Fruit fly (Drosophila melanogaster): Measurements from ENCODE around the gene Doc3.
A peak's percentile ranks its signal among the peaks of the same experiment; 100 is the strongest.

Gene Doc3

DNA sequence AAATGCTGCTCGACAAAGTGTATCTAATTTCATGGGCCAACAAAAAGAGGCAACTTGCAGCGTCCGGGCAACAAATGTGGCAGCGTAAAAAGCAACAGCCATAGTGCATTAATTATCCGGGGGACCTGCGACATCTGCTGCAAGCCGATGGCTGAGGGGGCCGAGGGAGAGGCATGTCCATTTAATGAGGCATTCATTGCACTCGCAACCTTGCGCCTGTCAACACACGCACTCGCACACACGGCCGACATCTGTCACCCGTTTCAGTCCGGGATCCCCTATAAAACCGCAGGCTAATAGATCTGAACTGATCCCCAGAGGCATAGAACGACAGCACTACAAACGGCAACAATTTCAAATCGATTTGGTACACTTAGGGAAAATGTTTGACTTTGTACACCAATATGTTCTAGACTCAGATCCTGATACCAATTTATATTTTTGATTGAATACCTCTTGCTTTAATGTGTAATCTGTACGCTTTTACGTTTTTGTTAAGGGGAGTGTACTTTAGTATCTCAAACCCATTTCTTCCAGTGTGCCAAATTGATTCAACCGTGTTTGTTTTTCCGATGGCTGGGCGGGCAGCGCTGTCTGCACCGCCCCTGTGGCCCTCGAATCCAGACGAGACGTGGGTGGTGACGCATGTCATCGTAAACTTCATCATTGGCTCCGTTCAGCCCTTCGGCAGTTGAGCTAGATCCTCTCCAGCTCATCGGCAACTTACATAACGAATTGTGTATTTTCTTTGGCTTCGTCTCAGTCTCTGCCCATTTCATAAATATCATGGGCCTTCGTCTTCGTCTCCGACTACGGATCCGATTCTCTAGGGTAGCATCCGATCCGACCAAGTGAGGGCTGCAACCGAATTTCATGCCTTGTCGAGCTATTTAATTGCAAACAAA is 6.7 kb downstream of the Doc3 start:
- no peak for TF ChIP-seq usp (GFP tag; optimal IDR thresholded peaks at IDR 0.05)
- TF ChIP-seq Dll (optimal IDR thresholded peaks at IDR 0.05) = no peak
- TF ChIP-seq CG8478 (optimal IDR thresholded peaks at IDR 0.05) = no peak
- no peak for TF ChIP-seq pan (optimal IDR thresholded peaks at IDR 0.05)
- TF ChIP-seq EcR (GFP tag; optimal IDR thresholded peaks at IDR 0.05) = no peak
- no peak for TF ChIP-seq psq (optimal IDR thresholded peaks at IDR 0.05)

DNA sequence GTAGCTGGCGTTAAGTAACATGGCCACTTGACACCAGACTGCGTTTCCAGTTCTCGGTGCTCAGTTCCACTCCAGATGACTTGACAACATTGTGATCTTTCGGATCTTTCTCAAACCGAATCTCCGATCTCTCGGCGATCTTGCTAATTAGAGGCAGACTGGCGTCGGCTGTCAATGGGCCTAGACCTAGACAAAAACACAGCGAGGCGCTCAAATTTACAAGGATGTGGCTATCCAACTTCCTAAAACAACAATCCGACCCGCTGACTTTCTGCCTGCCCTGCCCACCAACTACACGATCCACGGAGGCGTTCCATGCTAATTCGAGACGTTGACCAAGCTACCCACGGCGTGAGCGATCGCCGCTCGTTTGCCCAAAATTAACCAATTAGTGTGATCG is 8.7 kb downstream of the Doc3 start:
- TF ChIP-seq Dll (optimal IDR thresholded peaks at IDR 0.05) (no peak), CG8478 (optimal IDR thresholded peaks at IDR 0.05) (no peak), pan (optimal IDR thresholded peaks at IDR 0.05) (no peak), EcR (GFP tag; optimal IDR thresholded peaks at IDR 0.05) (no peak), usp (GFP tag; optimal IDR thresholded peaks at IDR 0.05) (no peak), psq (optimal IDR thresholded peaks at IDR 0.05) (no peak)

DNA sequence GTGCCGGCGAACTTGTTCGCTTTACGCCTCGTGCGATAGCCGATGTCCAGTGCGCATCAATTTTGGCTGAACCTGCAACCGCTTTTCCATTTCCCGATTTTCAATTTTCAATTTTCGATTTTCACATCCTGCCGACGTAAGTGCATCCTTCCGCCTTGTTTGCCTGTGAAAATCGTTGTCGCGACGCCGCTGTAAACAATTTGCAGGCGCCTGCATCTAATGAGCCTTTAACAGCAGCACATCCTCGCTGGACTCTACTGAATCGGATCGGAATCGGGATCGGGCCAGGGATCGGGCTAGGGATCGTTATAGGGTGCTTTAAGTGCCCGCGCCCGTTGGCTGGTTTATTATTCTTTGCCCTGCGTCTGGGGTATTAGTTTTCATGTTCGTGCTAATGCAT is 12.4 kb downstream of the Doc3 start:
- no peak for TF ChIP-seq Dll (optimal IDR thresholded peaks at IDR 0.05)
- no peak for TF ChIP-seq EcR (GFP tag; optimal IDR thresholded peaks at IDR 0.05)
- TF ChIP-seq usp (GFP tag; optimal IDR thresholded peaks at IDR 0.05) = no peak
- no peak for TF ChIP-seq pan (optimal IDR thresholded peaks at IDR 0.05)
- no peak for TF ChIP-seq CG8478 (optimal IDR thresholded peaks at IDR 0.05)
- TF ChIP-seq psq (optimal IDR thresholded peaks at IDR 0.05) = no peak

DNA sequence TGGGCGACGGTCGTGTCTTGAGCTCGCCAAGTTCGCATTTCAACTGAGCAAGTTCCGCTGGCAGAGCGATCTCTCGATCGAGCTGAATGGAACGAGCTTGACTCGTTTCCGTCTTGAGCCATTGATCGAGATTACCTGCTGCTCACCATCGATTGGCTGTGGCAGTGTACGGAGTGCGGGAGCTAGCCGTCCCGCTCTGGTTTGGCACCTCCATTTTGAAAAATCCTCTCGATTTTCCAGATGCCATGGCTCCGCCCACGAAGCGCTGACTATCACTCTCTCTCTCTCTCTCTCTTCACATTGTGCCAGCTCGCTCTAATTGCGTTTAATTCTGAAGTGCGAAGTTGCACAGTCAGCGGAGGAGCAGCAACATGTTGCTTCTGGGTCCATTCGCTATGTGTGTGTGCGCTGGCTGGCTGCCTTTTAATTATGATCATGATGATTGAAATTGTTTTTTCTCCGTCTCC is 14.2 kb downstream of the Doc3 start, which contains the start of gene Doc2:
Gene Doc2, minus strand, starts transcription at position 51 of the 467 bp plus-strand sequence.
- no peak for TF ChIP-seq pan (optimal IDR thresholded peaks at IDR 0.05)
- peak; percentile 30 for TF ChIP-seq CG8478 (optimal IDR thresholded peaks at IDR 0.05)
- TF ChIP-seq Dll (optimal IDR thresholded peaks at IDR 0.05) = peak; percentile 24
- no peak for TF ChIP-seq usp (GFP tag; optimal IDR thresholded peaks at IDR 0.05)

DNA sequence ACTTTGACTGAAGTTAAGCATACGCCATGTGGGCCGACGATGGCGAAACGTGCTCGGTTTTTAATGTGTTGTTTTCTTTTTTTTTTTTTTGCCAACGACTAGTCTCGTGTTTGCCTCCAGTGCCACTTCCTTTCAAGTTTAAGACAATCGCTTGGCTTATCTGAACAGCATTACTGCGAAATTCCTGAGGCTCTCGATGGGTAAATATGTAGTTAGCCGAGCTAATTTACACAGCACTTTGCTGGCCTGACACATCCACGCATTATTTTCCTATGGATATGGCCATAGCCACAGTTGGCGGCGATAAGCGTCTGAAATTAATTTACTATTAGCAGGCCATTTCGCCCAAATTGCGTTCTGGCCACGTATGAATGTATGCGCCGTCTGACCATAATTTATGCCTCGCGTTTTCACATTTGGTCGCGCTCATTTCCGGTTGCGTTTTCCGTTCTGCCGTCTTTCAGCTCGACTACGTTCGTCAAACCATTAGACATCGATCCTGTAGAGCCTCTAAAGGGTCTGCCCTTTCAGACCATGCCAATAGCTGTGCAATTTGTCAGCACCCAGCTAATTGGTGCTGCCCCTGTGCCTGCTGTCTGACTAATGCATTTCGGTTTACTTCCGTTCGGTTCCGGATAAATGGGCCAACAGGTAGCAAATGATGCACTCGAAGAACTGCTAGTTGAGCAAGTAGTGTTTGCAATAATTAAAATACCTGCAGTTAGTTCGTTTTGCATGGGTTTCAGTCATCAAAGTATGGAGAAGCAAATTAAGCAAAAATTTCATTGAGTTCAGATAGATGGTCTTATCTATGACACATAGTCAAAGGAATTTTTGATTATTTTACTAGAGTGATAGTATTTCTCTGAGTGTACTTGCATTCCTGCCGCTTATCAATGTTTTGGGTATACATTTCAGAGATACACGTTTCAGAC is 15.7 kb downstream of the Doc3 start:
- TF ChIP-seq usp (GFP tag; optimal IDR thresholded peaks at IDR 0.05) = no peak
- no peak for TF ChIP-seq Dll (optimal IDR thresholded peaks at IDR 0.05)
- TF ChIP-seq psq (optimal IDR thresholded peaks at IDR 0.05) = no peak
- TF ChIP-seq CG8478 (optimal IDR thresholded peaks at IDR 0.05) = no peak
- TF ChIP-seq pan (optimal IDR thresholded peaks at IDR 0.05) = no peak
- no peak for TF ChIP-seq EcR (GFP tag; optimal IDR thresholded peaks at IDR 0.05)

DNA sequence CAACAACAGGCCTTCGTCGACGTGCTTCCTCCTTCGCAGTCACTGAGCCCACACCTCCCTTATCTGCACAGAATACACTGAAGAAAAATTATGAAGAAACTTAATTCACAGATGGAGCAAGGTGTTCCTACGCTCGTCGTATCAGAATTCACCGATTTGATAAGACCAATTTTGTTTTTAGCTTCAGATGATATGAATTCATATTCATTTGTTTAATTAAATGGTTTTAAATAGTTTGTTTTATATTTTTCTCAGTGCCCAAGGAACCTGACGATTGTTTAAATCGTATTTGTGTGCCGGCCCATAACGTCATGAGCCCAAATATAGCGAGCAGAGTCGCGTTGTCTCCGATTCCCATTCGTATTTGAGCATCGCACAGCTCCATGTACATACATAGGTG is 18.6 kb downstream of the Doc3 start:
- TF ChIP-seq EcR (GFP tag; optimal IDR thresholded peaks at IDR 0.05) = no peak
- TF ChIP-seq psq (optimal IDR thresholded peaks at IDR 0.05) = no peak
- no peak for TF ChIP-seq pan (optimal IDR thresholded peaks at IDR 0.05)
- TF ChIP-seq CG8478 (optimal IDR thresholded peaks at IDR 0.05) = no peak
- TF ChIP-seq Dll (optimal IDR thresholded peaks at IDR 0.05) = no peak
- TF ChIP-seq usp (GFP tag; optimal IDR thresholded peaks at IDR 0.05) = no peak

DNA sequence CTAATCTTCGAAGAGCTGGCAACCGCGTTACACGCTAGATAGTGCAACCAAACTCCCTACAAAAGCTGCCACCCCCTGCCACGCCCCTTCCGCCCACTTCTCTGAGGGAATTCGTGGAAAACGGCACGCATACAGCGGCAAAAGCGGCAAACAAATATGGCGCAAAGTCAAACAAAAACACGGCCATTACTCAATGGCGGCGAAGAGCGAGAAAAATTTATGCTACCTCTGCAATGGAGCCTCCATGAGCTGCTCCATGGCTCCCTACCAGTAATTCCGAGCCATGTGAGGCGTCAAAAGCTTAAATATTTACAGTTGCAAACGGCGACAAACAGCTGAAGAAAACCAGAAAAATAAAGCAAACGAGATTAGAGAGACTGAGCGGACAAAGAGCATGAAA is 19.7 kb downstream of the Doc3 start:
- TF ChIP-seq pan (optimal IDR thresholded peaks at IDR 0.05) = no peak
- TF ChIP-seq usp (GFP tag; optimal IDR thresholded peaks at IDR 0.05) = no peak
- no peak for TF ChIP-seq EcR (GFP tag; optimal IDR thresholded peaks at IDR 0.05)
- no peak for TF ChIP-seq Dll (optimal IDR thresholded peaks at IDR 0.05)
- TF ChIP-seq psq (optimal IDR thresholded peaks at IDR 0.05) = no peak
- no peak for TF ChIP-seq CG8478 (optimal IDR thresholded peaks at IDR 0.05)

DNA sequence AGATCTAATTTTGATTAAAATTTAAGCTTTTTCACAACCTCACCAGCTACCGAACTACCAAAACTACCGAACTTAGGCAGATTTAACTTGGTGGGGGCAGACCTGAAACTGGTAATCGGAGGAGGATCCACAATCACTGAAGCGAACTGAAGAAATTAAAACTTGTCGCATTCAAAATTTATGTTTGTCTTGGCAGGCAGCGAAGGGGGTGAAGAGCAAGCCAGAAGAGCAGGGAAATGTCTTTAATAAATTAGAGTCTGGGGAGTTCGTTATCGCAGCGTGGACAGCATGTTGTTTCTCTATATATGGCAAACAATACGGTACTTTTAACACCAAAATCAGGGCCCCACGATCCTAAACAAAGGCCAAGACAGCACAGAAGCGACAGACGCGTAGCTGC is 20.2 kb downstream of the Doc3 start:
- no peak for TF ChIP-seq psq (optimal IDR thresholded peaks at IDR 0.05)
- TF ChIP-seq Dll (optimal IDR thresholded peaks at IDR 0.05) = no peak
- no peak for TF ChIP-seq pan (optimal IDR thresholded peaks at IDR 0.05)
- TF ChIP-seq EcR (GFP tag; optimal IDR thresholded peaks at IDR 0.05) = no peak
- TF ChIP-seq usp (GFP tag; optimal IDR thresholded peaks at IDR 0.05) = no peak
- TF ChIP-seq CG8478 (optimal IDR thresholded peaks at IDR 0.05) = no peak

DNA sequence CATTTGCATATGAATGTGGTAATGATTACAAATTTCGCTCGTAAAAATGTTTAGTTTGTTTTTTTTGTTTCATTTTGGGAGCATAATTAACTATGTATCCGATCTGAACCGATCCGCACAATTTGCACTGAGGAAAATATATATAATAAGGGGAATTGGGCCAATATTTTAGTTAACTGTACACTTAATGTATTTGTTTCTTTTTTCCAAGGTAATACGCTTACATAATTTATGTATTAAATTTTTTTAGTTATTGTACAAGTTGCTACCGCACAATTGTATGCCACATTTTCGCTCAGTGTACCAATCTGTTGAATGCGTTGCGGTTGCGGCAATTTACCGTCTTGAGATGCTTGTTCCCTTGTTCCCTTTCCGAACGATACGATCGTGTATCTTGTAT is 20.7 kb downstream of the Doc3 start:
- TF ChIP-seq pan (optimal IDR thresholded peaks at IDR 0.05) (no peak), EcR (GFP tag; optimal IDR thresholded peaks at IDR 0.05) (no peak), usp (GFP tag; optimal IDR thresholded peaks at IDR 0.05) (no peak), psq (optimal IDR thresholded peaks at IDR 0.05) (no peak), CG8478 (optimal IDR thresholded peaks at IDR 0.05) (no peak), Dll (optimal IDR thresholded peaks at IDR 0.05) (no peak)

DNA sequence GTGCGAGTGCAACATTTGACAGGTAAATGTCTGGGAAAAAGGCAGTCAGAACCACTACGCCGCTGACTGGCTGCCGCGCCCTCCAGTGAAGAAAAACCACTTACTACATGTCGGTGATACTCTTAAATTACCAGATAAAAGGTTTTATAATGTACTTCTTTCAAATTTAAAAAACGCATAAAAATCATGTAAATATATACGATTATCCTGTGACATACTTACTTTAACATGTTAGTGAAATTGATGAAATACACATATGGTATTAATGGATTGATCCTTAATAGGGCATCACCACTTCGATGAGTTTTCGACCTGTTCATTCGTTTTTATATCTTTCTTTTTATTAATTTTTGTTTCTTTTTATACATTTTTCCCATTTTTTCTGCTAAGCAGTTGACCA is 21.6 kb downstream of the Doc3 start:
- no peak for TF ChIP-seq usp (GFP tag; optimal IDR thresholded peaks at IDR 0.05)
- no peak for TF ChIP-seq Dll (optimal IDR thresholded peaks at IDR 0.05)
- TF ChIP-seq psq (optimal IDR thresholded peaks at IDR 0.05) = no peak
- no peak for TF ChIP-seq EcR (GFP tag; optimal IDR thresholded peaks at IDR 0.05)
- TF ChIP-seq pan (optimal IDR thresholded peaks at IDR 0.05) = no peak
- no peak for TF ChIP-seq CG8478 (optimal IDR thresholded peaks at IDR 0.05)

DNA sequence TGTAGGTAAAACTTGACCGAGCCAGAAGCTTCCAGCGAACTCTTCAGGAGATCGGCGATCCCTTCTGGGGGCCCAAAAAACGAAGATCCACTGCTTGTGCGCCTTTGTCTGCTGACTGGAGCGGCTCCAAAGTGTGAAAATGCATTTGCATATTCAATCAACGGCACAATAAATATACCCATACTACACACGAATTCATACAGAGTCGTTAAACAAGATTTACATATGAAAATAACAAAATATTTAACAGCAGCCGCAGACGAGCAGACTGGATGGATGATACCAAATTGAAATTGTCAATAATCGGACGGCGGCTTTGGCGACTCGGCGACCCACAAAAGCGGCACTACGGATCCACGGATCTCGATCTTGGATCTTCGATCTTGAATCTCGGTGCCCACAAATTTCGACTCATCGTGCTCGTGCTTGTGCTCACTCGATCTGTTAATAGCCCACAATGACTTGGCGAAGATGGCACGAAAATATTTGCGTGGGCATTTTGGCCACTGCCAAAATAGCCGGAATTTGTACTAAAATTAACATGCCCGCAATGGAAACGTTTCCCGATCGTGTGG is 22.2 kb downstream of the Doc3 start:
- no peak for TF ChIP-seq CG8478 (optimal IDR thresholded peaks at IDR 0.05)
- no peak for TF ChIP-seq EcR (GFP tag; optimal IDR thresholded peaks at IDR 0.05)
- no peak for TF ChIP-seq psq (optimal IDR thresholded peaks at IDR 0.05)
- no peak for TF ChIP-seq Dll (optimal IDR thresholded peaks at IDR 0.05)
- TF ChIP-seq pan (optimal IDR thresholded peaks at IDR 0.05) = no peak
- no peak for TF ChIP-seq usp (GFP tag; optimal IDR thresholded peaks at IDR 0.05)

Data from whole organism.